Worm (Caenorhabditis elegans) whole organism, L1 larva: ENCODE data around the gene spt-4.

Source experiments
- C16A3.4 ChIP-seq: fragments of 150-350 bp; optimal IDR thresholded peaks from 2 replicates; lab custom pipeline; 2014; ENCODE audit warnings: missing biosample characterization, missing genetic modification characterization
- C34B4.2 ChIP-seq: sonication (generic microtip); optimal IDR thresholded peaks from 2 replicates; lab custom pipeline; 2017; ENCODE audit warnings: mild to moderate bottlenecking, missing genetic modification characterization, missing compliant biosample characterization
- Y116A8C.19 ChIP-seq: sonication (generic microtip); optimal IDR thresholded peaks from 2 replicates; lab custom pipeline; 2016; ENCODE audit warnings: missing compliant biosample characterization, missing genetic modification characterization, borderline replicate concordance
- alr-1 ChIP-seq: fragments of 200-800 bp; sonication (Bioruptor generic); optimal IDR thresholded peaks from 2 replicates; lab custom pipeline; 2018; ENCODE audit warnings: borderline replicate concordance, mild to moderate bottlenecking, missing genetic modification characterization, missing compliant biosample characterization
- aly-2 ChIP-seq: fragments of 150-350 bp; optimal IDR thresholded peaks from 2 replicates; lab custom pipeline; 2014; ENCODE audit warnings: missing biosample characterization, missing genetic modification characterization
- ama-1 ChIP-seq: fragments of 150-350 bp; optimal IDR thresholded peaks from 2 replicates; lab custom pipeline; 2014
- ceh-82 ChIP-seq, 3 experiments: fragments of 150-350 bp in 1 of 3; sonication (generic microtip) in 2 of 3; optimal IDR thresholded peaks; 2 replicates each; lab custom pipeline; 2014 to 2017; ENCODE audit warnings: missing biosample characterization in 3 of 3, missing genetic modification characterization in 3 of 3
- ceh-88 ChIP-seq: fragments of 200-800 bp; sonication (Bioruptor generic); IDR thresholded peaks from 2 replicates; pipeline ENCODE4 v1.3.6; 2022; ENCODE audit warnings: missing genetic modification characterization, missing compliant biosample characterization
- ces-1 ChIP-seq: fragments of 150-350 bp; optimal IDR thresholded peaks from 2 replicates; lab custom pipeline; 2014; ENCODE audit warnings: missing biosample characterization, missing genetic modification reagents, missing genetic modification characterization
- dpl-1 ChIP-seq, 3 experiments: fragments of 150-350 bp in 2 of 3; sonication (generic microtip) in 1 of 3; optimal IDR thresholded peaks; 2 replicates each; lab custom pipeline; 2014 to 2017; ENCODE audit warnings: missing biosample characterization in 3 of 3, missing genetic modification characterization in 3 of 3, missing genetic modification reagents in 3 of 3
- efl-1 ChIP-seq, 4 experiments: fragments of 150-350 bp; optimal IDR thresholded peaks in 3 of 4; peaks in 1 of 4; 1 replicate in 1 of 4; 2 replicates in 3 of 4; lab custom pipeline; 2014; ENCODE audit warnings: missing biosample characterization in 2 of 4, missing genetic modification characterization in 2 of 4, missing genetic modification reagents in 2 of 4
- efl-3 ChIP-seq: fragments of 200-800 bp; sonication (Bioruptor generic); optimal IDR thresholded peaks from 2 replicates; lab custom pipeline; 2018; ENCODE audit warnings: mild to moderate bottlenecking, missing genetic modification characterization, missing compliant biosample characterization
- egl-13 ChIP-seq: sonication (generic microtip); optimal IDR thresholded peaks from 2 replicates; lab custom pipeline; 2016; ENCODE audit warnings: missing genotype, missing genetic modification reagents, missing genetic modification characterization, missing compliant biosample characterization
- elt-2 ChIP-seq: sonication (generic microtip); optimal IDR thresholded peaks from 2 replicates; lab custom pipeline; 2016; ENCODE audit warnings: missing genetic modification characterization, mild to moderate bottlenecking, inconsistent platforms, missing compliant biosample characterization, missing genetic modification reagents
- fkh-10 ChIP-seq: sonication (generic microtip); optimal IDR thresholded peaks from 2 replicates; lab custom pipeline; 2017; ENCODE audit warnings: missing biosample characterization, missing genetic modification reagents, missing genetic modification characterization
- fos-1 ChIP-seq: fragments of 150-350 bp; optimal IDR thresholded peaks from 2 replicates; lab custom pipeline; 2014; ENCODE audit warnings: missing biosample characterization, missing genetic modification characterization
- hlh-17 ChIP-seq: fragments of 200-800 bp; sonication (Bioruptor generic); optimal IDR thresholded peaks from 2 replicates; lab custom pipeline; 2018; ENCODE audit warnings: missing genetic modification characterization, mild to moderate bottlenecking, missing compliant biosample characterization, moderate library complexity, borderline replicate concordance
- hlh-4 ChIP-seq: sonication (generic microtip); optimal IDR thresholded peaks from 2 replicates; lab custom pipeline; 2016; ENCODE audit warnings: mild to moderate bottlenecking, missing genetic modification characterization, missing compliant biosample characterization
- irx-1 ChIP-seq: sonication (generic microtip); optimal IDR thresholded peaks from 2 replicates; lab custom pipeline; 2016; ENCODE audit warnings: missing genetic modification characterization, missing compliant biosample characterization
- jun-1 ChIP-seq: fragments of 150-350 bp; optimal IDR thresholded peaks from 2 replicates; lab custom pipeline; 2014; ENCODE audit warnings: missing biosample characterization, missing genetic modification reagents, missing genetic modification characterization
- lin-13 ChIP-seq: fragments of 150-350 bp; optimal IDR thresholded peaks from 2 replicates; lab custom pipeline; 2014; ENCODE audit warnings: missing biosample characterization, missing genetic modification reagents, missing genetic modification characterization
- lin-35 ChIP-seq, 2 experiments: fragments of 150-350 bp; optimal IDR thresholded peaks; 2 replicates each; lab custom pipeline; 2014; ENCODE audit warnings: missing biosample characterization in 2 of 2, missing genetic modification characterization in 2 of 2, missing genetic modification reagents in 2 of 2
- lir-3 ChIP-seq: sonication (generic microtip); optimal IDR thresholded peaks from 2 replicates; lab custom pipeline; 2016; ENCODE audit warnings: mild to moderate bottlenecking, missing genetic modification characterization, moderate library complexity, missing compliant biosample characterization; ENCODE audit not compliant: poor library complexity
- mep-1 ChIP-seq: fragments of 150-350 bp; optimal IDR thresholded peaks from 2 replicates; lab custom pipeline; 2014; ENCODE audit warnings: missing biosample characterization, missing genetic modification characterization
- nhr-12 ChIP-seq: sonication (generic microtip); optimal IDR thresholded peaks from 2 replicates; lab custom pipeline; 2017; ENCODE audit warnings: missing biosample characterization, missing genetic modification characterization
- nhr-19 ChIP-seq: fragments of 200-800 bp; sonication (Bioruptor generic); conservative IDR thresholded peaks from 2 replicates; pipeline ENCODE4 v1.3.6; 2022; ENCODE audit warnings: missing genetic modification characterization, missing compliant biosample characterization
- nhr-237 ChIP-seq: fragments of 150-350 bp; optimal IDR thresholded peaks from 2 replicates; lab custom pipeline; 2014; ENCODE audit warnings: missing biosample characterization, missing genetic modification characterization
- nhr-76 ChIP-seq: sonication (generic microtip); optimal IDR thresholded peaks from 2 replicates; lab custom pipeline; 2017; ENCODE audit warnings: missing biosample characterization, missing genetic modification characterization
- nhr-85 ChIP-seq: sonication (generic microtip); peaks from one replicate; lab custom pipeline; 2016; ENCODE audit warnings: missing genetic modification characterization, inconsistent platforms, missing compliant biosample characterization
- rnt-1 ChIP-seq: sonication (generic microtip); optimal IDR thresholded peaks from 2 replicates; lab custom pipeline; 2016; ENCODE audit warnings: mild to moderate bottlenecking, missing genetic modification characterization, moderate library complexity, missing compliant biosample characterization
- skn-1 ChIP-seq: fragments of 150-350 bp; optimal IDR thresholded peaks from 2 replicates; lab custom pipeline; 2014; ENCODE audit warnings: missing biosample characterization, missing genetic modification characterization
- sup-37 ChIP-seq: fragments of 200-800 bp; sonication (Bioruptor generic); optimal IDR thresholded peaks from 2 replicates; lab custom pipeline; 2018; ENCODE audit warnings: mild to moderate bottlenecking, missing genetic modification characterization, missing compliant biosample characterization
- unc-130 ChIP-seq: fragments of 150-350 bp; optimal IDR thresholded peaks from 2 replicates; lab custom pipeline; 2017; ENCODE audit warnings: missing biosample characterization, missing genetic modification characterization, inconsistent platforms
- unc-86 ChIP-seq: sonication (generic microtip); optimal IDR thresholded peaks from 2 replicates; lab custom pipeline; 2016; ENCODE audit warnings: missing genetic modification characterization, missing compliant biosample characterization
- unc-98 ChIP-seq: fragments of 200-800 bp; sonication (Bioruptor generic); IDR thresholded peaks from 2 replicates; pipeline ENCODE4 v1.3.6; 2022; ENCODE audit warnings: missing genetic modification characterization, missing compliant biosample characterization
- xbp-1 ChIP-seq: sonication (generic microtip); optimal IDR thresholded peaks from 2 replicates; lab custom pipeline; 2016; ENCODE audit warnings: missing genetic modification characterization, missing compliant biosample characterization
- zip-4 ChIP-seq: fragments of 200-800 bp; sonication (Bioruptor generic); optimal IDR thresholded peaks from 2 replicates; lab custom pipeline; 2018; ENCODE audit warnings: mild to moderate bottlenecking, missing genetic modification characterization, moderate library complexity, missing compliant biosample characterization
- ztf-11 ChIP-seq, 2 experiments: sonication (generic microtip); optimal IDR thresholded peaks; 2 replicates each; lab custom pipeline; 2016 to 2017; ENCODE audit warnings: missing genetic modification characterization in 2 of 2, missing biosample characterization in 1 of 2, missing compliant biosample characterization in 1 of 2

The spt-4 gene

DNA sequence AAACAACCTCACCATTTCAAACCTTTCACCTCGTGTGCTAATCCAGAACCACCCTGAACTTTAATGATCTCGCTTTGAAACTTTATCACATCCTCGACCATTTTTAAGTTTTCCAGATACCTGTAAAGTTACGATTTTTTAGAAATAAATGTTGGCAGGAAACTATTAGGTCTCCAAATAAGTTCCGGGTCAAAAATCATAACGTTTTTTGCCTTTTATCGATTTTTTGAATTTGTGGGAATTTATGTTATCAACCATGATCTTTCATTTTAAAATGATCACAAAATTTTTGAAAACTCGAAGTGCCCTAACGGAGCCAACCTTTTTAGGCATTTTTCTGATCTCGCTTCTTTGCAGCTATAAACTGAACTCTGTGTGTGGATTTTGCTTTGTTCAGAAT, 8.5 kb downstream of the spt-4 start, which contains the start of gene btb-5:
btb-5 (minus strand) TSS at position 101 of the 400 bp plus-strand sequence.
- TF ChIP-seq C16A3.4 (tag; lab: Kevin White, UChicago) = no peak
- no peak for TF ChIP-seq efl-1 (optimal IDR thresholded peaks at IDR 0.05; lab: Kevin White, UChicago)
- no peak for TF ChIP-seq efl-1 (GFP tag; optimal IDR thresholded peaks at IDR 0.05 in 1 of 2; lab: Kevin White, UChicago)
- no peak for TF ChIP-seq ama-1 (lab: Kevin White, UChicago)
- no peak for TF ChIP-seq aly-2 (tag; lab: Kevin White, UChicago)
- no peak for TF ChIP-seq nhr-76 (tag; lab: Kevin White, UChicago)
- no peak for TF ChIP-seq ces-1 (GFP tag; lab: Kevin White, UChicago)
- no peak for TF ChIP-seq ceh-82 (tag; optimal IDR thresholded peaks at IDR 0.05; lab: Kevin White, UChicago)
- no peak for TF ChIP-seq jun-1
- no peak for TF ChIP-seq lin-35 (GFP tag; optimal IDR thresholded peaks at IDR 0.05; lab: Kevin White, UChicago)
- TF ChIP-seq efl-3 (GFP tag; lab: Kevin White, UChicago) = no peak

DNA sequence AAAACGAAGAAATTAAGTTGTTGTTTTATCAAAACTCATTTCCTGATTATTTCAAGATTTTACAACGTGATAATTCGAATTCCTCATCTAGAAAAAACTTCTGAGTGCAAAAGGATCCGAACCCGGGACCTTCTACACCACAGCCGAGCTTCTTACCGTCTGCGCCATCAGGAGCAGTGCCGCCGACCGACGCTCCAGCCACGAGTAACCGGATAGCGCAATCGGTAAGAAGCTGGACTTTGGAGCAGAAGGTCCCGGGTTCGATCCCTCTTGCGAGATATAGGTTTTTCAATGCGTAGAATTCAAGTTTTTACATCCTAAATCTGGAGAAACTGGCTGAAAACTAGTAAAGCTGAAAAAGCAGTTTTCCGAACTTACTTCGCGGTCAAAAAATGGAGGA, 15.9 kb downstream of the spt-4 start:
- TF ChIP-seq hlh-4 (tag; lab: Kevin White, UChicago) (no peak), skn-1 (no peak), lin-35 (GFP tag; optimal IDR thresholded peaks at IDR 0.05; lab: Kevin White, UChicago) (no peak), lin-13 (GFP tag; lab: Kevin White, UChicago) (no peak), nhr-12 (tag; lab: Kevin White, UChicago) (no peak), nhr-237 (tag; lab: Kevin White, UChicago) (no peak), nhr-76 (tag; lab: Kevin White, UChicago) (no peak), hlh-17 (no peak), dpl-1 (GFP tag; optimal IDR thresholded peaks at IDR 0.05; lab: Kevin White, UChicago) (no peak), unc-98 (GFP tag; lab: Robert Waterston, UW) (no peak), efl-3 (GFP tag; lab: Kevin White, UChicago) (no peak), sup-37 (GFP tag; lab: Kevin White, UChicago) (no peak), fkh-10 (no peak), zip-4 (no peak), nhr-19 (GFP tag; lab: Robert Waterston, UW) (no peak), xbp-1 (tag; lab: Kevin White, UChicago) (no peak), rnt-1 (no peak), ztf-11 (tag; optimal IDR thresholded peaks at IDR 0.05; lab: Kevin White, UChicago) (no peak), lir-3 (tag; lab: Kevin White, UChicago) (no peak), ceh-88 (GFP tag; lab: Robert Waterston, UW) (no peak)

DNA sequence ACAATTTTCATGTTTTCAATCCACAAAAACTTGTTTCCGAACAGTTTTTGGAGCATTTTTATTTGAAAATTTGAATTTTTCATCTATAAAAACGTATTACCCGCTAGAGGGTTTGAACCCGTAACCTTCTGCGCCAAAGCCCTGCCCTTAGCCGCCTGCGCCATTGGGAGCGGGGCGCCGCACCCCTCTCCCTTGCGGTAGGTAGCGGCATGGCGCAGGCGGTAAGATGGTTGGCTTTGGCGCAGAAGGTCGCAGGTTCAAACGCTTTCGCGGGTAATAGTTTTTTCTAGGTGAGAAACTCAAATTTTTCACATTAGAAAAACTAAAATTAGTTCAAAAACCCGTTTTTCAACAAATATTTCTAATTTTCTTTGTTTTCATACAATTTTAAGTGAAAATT, 17.9 kb downstream of the spt-4 start:
- no peak for TF ChIP-seq fos-1 (tag; lab: Kevin White, UChicago)
- no peak for TF ChIP-seq xbp-1 (tag; lab: Kevin White, UChicago)
- TF ChIP-seq elt-2 (tag; lab: Kevin White, UChicago) = no peak
- TF ChIP-seq unc-86 (tag; lab: Kevin White, UChicago) = no peak

DNA sequence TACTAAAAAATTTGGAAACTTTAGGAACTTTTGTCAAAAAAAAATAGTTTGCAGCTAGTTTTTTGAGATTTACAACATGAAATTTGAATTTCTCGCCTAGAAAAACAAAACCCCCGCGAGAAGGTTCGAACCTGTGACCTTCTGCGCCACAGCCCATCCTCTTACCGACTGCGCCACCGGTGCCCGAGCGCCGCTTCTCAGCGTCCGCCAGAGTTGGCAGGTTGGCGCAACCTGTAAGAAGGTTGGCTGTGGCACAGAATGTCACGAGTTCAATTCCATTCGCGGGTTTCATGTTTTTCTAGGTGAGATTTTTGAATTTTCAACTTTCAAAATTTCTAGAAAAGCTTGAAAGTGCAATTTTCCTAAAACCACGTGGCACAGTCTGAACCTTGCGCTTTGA, 19.1 kb downstream of the spt-4 start:
- no peak for TF ChIP-seq C34B4.2
- TF ChIP-seq efl-1 (optimal IDR thresholded peaks at IDR 0.05; lab: Kevin White, UChicago) = no peak
- peak in 1 of 2 experiments; percentile 10 for TF ChIP-seq efl-1 (GFP tag; optimal IDR thresholded peaks at IDR 0.05 in 1 of 2; lab: Kevin White, UChicago)
- no peak for TF ChIP-seq skn-1
- no peak for TF ChIP-seq xbp-1 (tag; lab: Kevin White, UChicago)
- no peak for TF ChIP-seq ces-1 (GFP tag; lab: Kevin White, UChicago)
- peak; percentile 32 for TF ChIP-seq nhr-85 (tag; lab: Kevin White, UChicago)
- TF ChIP-seq, all 84 proteins: peak for 2

DNA sequence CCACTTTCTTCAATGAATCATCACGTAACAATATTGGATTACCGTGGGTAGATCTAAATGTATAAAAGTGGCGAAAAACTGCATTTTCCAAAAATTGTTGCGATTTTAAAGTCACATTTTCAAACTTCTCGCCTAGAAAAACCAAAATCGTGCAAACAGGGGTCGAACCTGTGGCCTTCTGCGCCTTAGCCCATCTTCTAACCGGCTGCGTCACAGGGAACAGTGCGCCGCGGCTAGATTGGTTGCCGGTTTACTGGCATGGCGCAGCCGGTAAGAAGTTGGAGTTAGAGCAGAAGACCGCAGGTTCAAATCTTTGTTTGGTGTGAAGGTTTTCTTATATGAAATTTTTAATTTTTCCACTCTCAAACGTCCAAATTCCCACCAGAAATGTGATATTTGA, 20.5 kb downstream of the spt-4 start:
- no peak for TF ChIP-seq irx-1 (tag; lab: Kevin White, UChicago)
- no peak for TF ChIP-seq unc-130 (tag; lab: Kevin White, UChicago)
- no peak for TF ChIP-seq alr-1 (tag; lab: Kevin White, UChicago)
- TF ChIP-seq mep-1 = no peak
- TF ChIP-seq unc-86 (tag; lab: Kevin White, UChicago) = no peak
- no peak for TF ChIP-seq egl-13 (tag; lab: Kevin White, UChicago)
- TF ChIP-seq Y116A8C.19 (tag; lab: Kevin White, UChicago) = no peak
